Worm (Caenorhabditis elegans): ENCODE data around the gene Y50D4B.2.

The Y50D4B.2 gene

ce11 chrV:1152736-1153135 lies 52.4 kb downstream of the Y50D4B.2 start (continued):
- TF ChIP-seq F33H1.4 (GFP tag; IDR thresholded peaks at IDR 0.05): peak; percentile 95
- no peak for TF ChIP-seq attf-6 (GFP tag; IDR thresholded peaks at IDR 0.05)
- no peak for TF ChIP-seq sea-2 (GFP tag; IDR thresholded peaks at IDR 0.05)
- TF ChIP-seq Y53G8AR.9 (GFP tag; conservative IDR thresholded peaks at IDR 0.05): peak; percentile 75
- TF ChIP-seq lsy-27 (tag; optimal IDR thresholded peaks at IDR 0.05; ENCODE audit: borderline replicate concordance, insufficient read depth): no peak
- TF ChIP-seq ztf-18 (tag; optimal IDR thresholded peaks at IDR 0.05): no peak
- TF ChIP-seq mxl-1 (tag; optimal IDR thresholded peaks at IDR 0.05): no peak
- TF ChIP-seq die-1 (tag; optimal IDR thresholded peaks at IDR 0.05): no peak
- TF ChIP-seq madf-6 (GFP tag; IDR thresholded peaks at IDR 0.05): peak; percentile 96
- no peak for TF ChIP-seq nhr-90 (tag; optimal IDR thresholded peaks at IDR 0.05)
- peak; percentile 87 for TF ChIP-seq efl-1 (GFP tag; optimal IDR thresholded peaks at IDR 0.05)
- no peak for TF ChIP-seq snpc-4 (GFP tag; optimal IDR thresholded peaks at IDR 0.05)
- TF ChIP-seq snpc-4 (tag; optimal IDR thresholded peaks at IDR 0.05): peak in 2 of 4 experiments; percentile 28 to 48
- TF ChIP-seq pha-4 (tag; optimal IDR thresholded peaks at IDR 0.05): no peak
- no peak for TF ChIP-seq madf-10 (tag; optimal IDR thresholded peaks at IDR 0.05)
- no peak for TF ChIP-seq unc-62 (GFP tag; optimal IDR thresholded peaks at IDR 0.05)
- TF ChIP-seq mcd-1 (GFP tag; IDR thresholded peaks at IDR 0.05): peak; percentile 57; the same call in 1 of the 2 replicates
- no peak for TF ChIP-seq dpff-1 (tag; optimal IDR thresholded peaks at IDR 0.05)
- no peak for TF ChIP-seq hmg-20 (GFP tag; IDR thresholded peaks at IDR 0.05)
- TF ChIP-seq F55B11.4 (tag; optimal IDR thresholded peaks at IDR 0.05; ENCODE audit: borderline replicate concordance, insufficient read depth): no peak
- no peak for TF ChIP-seq attf-3 (GFP tag; conservative IDR thresholded peaks at IDR 0.05)
- no peak for TF ChIP-seq ZK185.1 (tag; optimal IDR thresholded peaks at IDR 0.05; ENCODE audit: poor library complexity, severe bottlenecking)
- TF ChIP-seq ztf-6 (GFP tag; IDR thresholded peaks at IDR 0.05): no peak
- no peak for TF ChIP-seq F39B2.1 (GFP tag; IDR thresholded peaks at IDR 0.05)
- TF ChIP-seq lag-1 (GFP tag; IDR thresholded peaks at IDR 0.05): no peak
- peak; percentile 76 for TF ChIP-seq lin-54 (GFP tag; optimal IDR thresholded peaks at IDR 0.05)
- TF ChIP-seq nfyb-1 (GFP tag; IDR thresholded peaks at IDR 0.05): 0 out of 2 replicates have a peak, but pooled peaks have one; percentile 17
- no peak for TF ChIP-seq hrde-1 (tag; optimal IDR thresholded peaks at IDR 0.05; ENCODE audit: borderline replicate concordance)
- TF ChIP-seq ccch-3 (GFP tag; optimal IDR thresholded peaks at IDR 0.05): no peak

- TF ChIP-seq egl-18 (GFP tag; IDR thresholded peaks at IDR 0.05) (0 out of 2 replicates have a peak, but pooled peaks have one; percentile 32), Y56A3A.18 (GFP tag; IDR thresholded peaks at IDR 0.05) (0 out of 2 replicates have a peak, but pooled peaks have one; percentile 17), dox-1 (GFP tag; IDR thresholded peaks at IDR 0.05) (no peak)
These were observed 53.0 kb downstream of the Y50D4B.2 start for ce11 chrV:1153387-1153786.
